Fruit fly (Drosophila melanogaster): Measurements from ENCODE around the gene tal-1A.
A peak's percentile ranks its signal among the peaks of the same experiment; 100 is the strongest.

Gene tal-1A

DNA sequence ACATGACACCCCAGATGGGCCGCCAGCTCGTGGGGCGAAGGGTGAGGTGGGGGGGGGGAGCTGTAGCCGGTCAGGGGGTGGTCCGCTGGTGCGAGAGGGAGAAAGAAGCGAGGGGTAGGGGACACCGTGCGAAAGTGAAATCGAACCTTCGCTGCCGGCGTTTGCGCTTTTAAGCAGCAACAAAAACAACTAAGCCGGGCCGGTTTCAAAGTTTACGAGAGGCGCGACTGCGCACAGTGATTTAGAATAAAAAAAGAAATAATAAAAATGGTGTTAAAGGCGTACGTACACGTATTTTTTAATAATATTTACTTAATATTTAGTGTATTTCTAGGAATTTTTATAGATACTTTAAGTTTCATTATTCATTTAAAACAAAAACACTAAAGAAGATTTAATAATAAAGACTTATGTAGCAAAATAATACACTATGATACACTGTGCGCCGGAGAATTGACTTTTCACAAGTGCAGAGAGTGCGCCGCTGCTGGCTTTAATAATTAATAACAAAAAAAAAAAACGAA lies 18.7 kb downstream of the tal-1A start (continued):
- TF ChIP-seq lov (optimal IDR thresholded peaks at IDR 0.05) (no peak), lov (GFP tag; IDR thresholded peaks at IDR 0.05) (no peak), Mad (GFP tag; optimal IDR thresholded peaks at IDR 0.05) (no peak), CG8290 (GFP tag; optimal IDR thresholded peaks at IDR 0.05) (no peak), CG8290 (tag; optimal IDR thresholded peaks at IDR 0.05) (no peak), unc-4 (GFP tag; IDR thresholded peaks at IDR 0.05; ENCODE audit: partially characterized antibody) (no peak), slp2 (GFP tag; optimal IDR thresholded peaks at IDR 0.05) (no peak), CG34224 (GFP tag; IDR thresholded peaks at IDR 0.05; ENCODE audit: partially characterized antibody) (no peak), Atf3 (GFP tag; optimal IDR thresholded peaks at IDR 0.05) (no peak), CG31441 (GFP tag; IDR thresholded peaks at IDR 0.05) (peak; percentile 54), CG7556 (GFP tag; optimal IDR thresholded peaks at IDR 0.05) (peak; percentile 34), CG8944 (GFP tag; optimal IDR thresholded peaks at IDR 0.05) (no peak), CG10431 (GFP tag; optimal IDR thresholded peaks at IDR 0.05) (peak; percentile 37), CG18764 (GFP tag; optimal IDR thresholded peaks at IDR 0.05) (no peak), lbe (GFP tag; optimal IDR thresholded peaks at IDR 0.05) (peak; percentile 66), CG11696 (GFP tag; IDR thresholded peaks at IDR 0.05) (0 out of 2 replicates have a peak, but pooled peaks have one; percentile 37), caup (GFP tag; optimal IDR thresholded peaks at IDR 0.05; ENCODE audit: severe bottlenecking) (no peak), CG2120 (GFP tag; optimal IDR thresholded peaks at IDR 0.05) (no peak), sens (GFP tag) (peak; percentile 53), CG13775 (GFP tag; optimal IDR thresholded peaks at IDR 0.05) (no peak), dysf (GFP tag; IDR thresholded peaks at IDR 0.05) (0 out of 3 replicates have a peak, but pooled peaks have one; percentile 51), CG7786 (GFP tag; optimal IDR thresholded peaks at IDR 0.05) (no peak), Spps (tag; optimal IDR thresholded peaks at IDR 0.05) (no peak), rib (GFP tag; IDR thresholded peaks at IDR 0.05) (no peak), CG30431 (GFP tag; optimal IDR thresholded peaks at IDR 0.05) (no peak), CG3847 (GFP tag; IDR thresholded peaks at IDR 0.05) (peak; percentile 65), Antp (GFP tag; optimal IDR thresholded peaks at IDR 0.05) (no peak), Neu2 (GFP tag; optimal IDR thresholded peaks at IDR 0.05; ENCODE audit: borderline replicate concordance) (no peak), tll (GFP tag; optimal IDR thresholded peaks at IDR 0.05) (no peak), otp (GFP tag; IDR thresholded peaks at IDR 0.05) (peak; percentile 61; the same call in 1 of the 3 replicates), NK7.1 (GFP tag; optimal IDR thresholded peaks at IDR 0.05) (no peak), CG3407 (GFP tag; optimal IDR thresholded peaks at IDR 0.05) (peak; percentile 27), CG11456 (GFP tag; IDR thresholded peaks at IDR 0.05) (no peak), CG10462 (GFP tag; optimal IDR thresholded peaks at IDR 0.05) (no peak), CG34422 (GFP tag; IDR thresholded peaks at IDR 0.05) (peak; percentile 58; the same call in 1 of the 3 replicates), HLHmδ (GFP tag; optimal IDR thresholded peaks at IDR 0.05) (no peak), CG6791 (GFP tag; IDR thresholded peaks at IDR 0.05; ENCODE audit: partially characterized antibody) (no peak), ftz-f1 (GFP tag; optimal IDR thresholded peaks at IDR 0.05) (no peak), CG2199 (GFP tag; IDR thresholded peaks at IDR 0.05) (no peak), Fer1 (GFP tag; optimal IDR thresholded peaks at IDR 0.05) (no peak), CG9215 (GFP tag; IDR thresholded peaks at IDR 0.05) (0 out of 2 replicates have a peak, but pooled peaks have one; percentile 25), Kr (GFP tag; optimal IDR thresholded peaks at IDR 0.05) (no peak), ci (GFP tag; IDR thresholded peaks at IDR 0.05) (peak; percentile 91), CG10147 (GFP tag; optimal IDR thresholded peaks at IDR 0.05) (no peak), CG4707 (GFP tag; optimal IDR thresholded peaks at IDR 0.05) (peak; percentile 36), Camta (GFP tag; optimal IDR thresholded peaks at IDR 0.05) (no peak), gro (GFP tag; optimal IDR thresholded peaks at IDR 0.05) (no peak), CG4820 (GFP tag; optimal IDR thresholded peaks at IDR 0.05) (no peak), cas (GFP tag; IDR thresholded peaks at IDR 0.05) (no peak), bowl (GFP tag; IDR thresholded peaks at IDR 0.05) (peak; percentile 78), CkIIα-i1 (GFP tag; IDR thresholded peaks at IDR 0.05) (no peak), CG13624 (GFP tag; optimal IDR thresholded peaks at IDR 0.05) (no peak)

Data from whole organism, embryonic.